Worm (Caenorhabditis elegans): ENCODE data around the gene fbxc-30.
"Not testable (repeated sequence)": the region's sequence is repeated elsewhere in the genome, so short reads cannot be mapped to it uniquely, and the experiment has no call there.

The fbxc-30 gene

DNA sequence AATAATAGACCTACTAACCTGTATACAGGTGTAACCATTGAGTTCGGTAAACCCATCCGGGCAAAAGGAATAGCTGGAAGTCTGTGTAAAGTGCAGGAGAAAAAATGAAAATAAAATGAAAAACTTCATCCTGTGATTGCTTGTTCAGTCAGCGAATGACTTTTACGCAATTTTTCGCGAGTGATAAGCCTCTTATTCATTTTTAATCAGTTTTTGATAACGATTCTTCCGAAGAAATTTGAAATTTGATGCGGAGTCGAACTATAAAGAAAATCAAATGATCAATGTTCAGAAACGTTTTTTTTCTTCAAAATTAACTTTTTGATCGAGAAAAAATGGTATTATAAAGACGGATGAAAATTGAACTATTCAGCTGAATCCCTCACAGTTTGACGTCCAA lies 5.4 kb downstream of the fbxc-30 start:
- no peak for TF ChIP-seq T07F8.4 (tag; optimal IDR thresholded peaks at IDR 0.05)
- peak; percentile 44 for TF ChIP-seq nhr-80 (tag; optimal IDR thresholded peaks at IDR 0.05)
- no peak for TF ChIP-seq Y79H2A.3 (GFP tag; conservative IDR thresholded peaks at IDR 0.05)

- TF ChIP-seq fkh-3 (tag; optimal IDR thresholded peaks at IDR 0.05): no peak
- no peak for TF ChIP-seq ceh-79 (tag; optimal IDR thresholded peaks at IDR 0.05)
- TF ChIP-seq B0336.3 (GFP tag; IDR thresholded peaks at IDR 0.05): no peak
- no peak for TF ChIP-seq lin-35 (GFP tag; optimal IDR thresholded peaks at IDR 0.05)
- no peak for TF ChIP-seq ztf-18 (tag; optimal IDR thresholded peaks at IDR 0.05)
- TF ChIP-seq nhr-80 (tag; optimal IDR thresholded peaks at IDR 0.05): no peak
- no peak for TF ChIP-seq hmg-20 (GFP tag; IDR thresholded peaks at IDR 0.05)
- no peak for TF ChIP-seq B0035.1 (tag; optimal IDR thresholded peaks at IDR 0.05)
- TF ChIP-seq let-526 (GFP tag; IDR thresholded peaks at IDR 0.05): no peak
- TF ChIP-seq F10E7.11 (tag; optimal IDR thresholded peaks at IDR 0.05): no peak
- TF ChIP-seq lin-26 (GFP tag; IDR thresholded peaks at IDR 0.05): no peak
- no peak for TF ChIP-seq ccch-3 (GFP tag; optimal IDR thresholded peaks at IDR 0.05)
- no peak for TF ChIP-seq B0261.1 (tag; optimal IDR thresholded peaks at IDR 0.05)
- no peak for TF ChIP-seq chd-7 (tag; optimal IDR thresholded peaks at IDR 0.05)
- no peak for TF ChIP-seq hsf-1 (GFP tag; IDR thresholded peaks at IDR 0.05)
- TF ChIP-seq unc-62 (GFP tag; optimal IDR thresholded peaks at IDR 0.05): no peak
Measured at ce11 chrII:923521-923920, 6.1 kb downstream of the fbxc-30 start, which contains the start of gene fbxc-28. Gene fbxc-28 (plus strand): TSS chrII:923821.

ce11 chrII:927331-927730 lies 9.9 kb downstream of the fbxc-30 start, which contains the start of gene R07C3.13:
Gene R07C3.13 (minus strand): TSS chrII:927431.
- TF ChIP-seq athp-1 (tag; optimal IDR thresholded peaks at IDR 0.05) (no peak), F49E8.2 (tag; optimal IDR thresholded peaks at IDR 0.05; ENCODE audit: insufficient read depth) (no peak), Y95B8A.8 (GFP tag; IDR thresholded peaks at IDR 0.05) (no peak), die-1 (tag; optimal IDR thresholded peaks at IDR 0.05) (no peak), repo-1 (tag; optimal IDR thresholded peaks at IDR 0.05) (no peak), ceh-58 (GFP tag; IDR thresholded peaks at IDR 0.05) (no peak), tbx-9 (tag; optimal IDR thresholded peaks at IDR 0.05; ENCODE audit: borderline replicate concordance) (no peak), egrh-3 (GFP tag; IDR thresholded peaks at IDR 0.05) (no peak), C17E4.6 (GFP tag; IDR thresholded peaks at IDR 0.05) (no peak), let-526 (GFP tag; IDR thresholded peaks at IDR 0.05) (no peak), atf-7 (tag; optimal IDR thresholded peaks at IDR 0.05) (no peak), him-1 (tag; optimal IDR thresholded peaks at IDR 0.05) (no peak), ets-4 (GFP tag; optimal IDR thresholded peaks at IDR 0.05) (no peak), hlh-26 (GFP tag; conservative IDR thresholded peaks at IDR 0.05) (no peak), Y53G8AR.9 (GFP tag; conservative IDR thresholded peaks at IDR 0.05) (no peak), egl-18 (GFP tag; IDR thresholded peaks at IDR 0.05) (no peak), nfyb-1 (GFP tag; IDR thresholded peaks at IDR 0.05) (no peak), hmg-1.2 (GFP tag; IDR thresholded peaks at IDR 0.05) (no peak)

ce11 chrII:930871-931270 lies 13.4 kb downstream of the fbxc-30 start, which contains the start of gene fbxc-34:
Gene fbxc-34 (plus strand): TSS chrII:931171.
- TF ChIP-seq lag-1 (GFP tag; IDR thresholded peaks at IDR 0.05); attf-3 (GFP tag; conservative IDR thresholded peaks at IDR 0.05); ceh-40 (GFP tag; IDR thresholded peaks at IDR 0.05): not testable (repeated sequence)
